Worm (Caenorhabditis elegans) whole organism, L2 larva: ENCODE measurements around the gene atl-1.

ENCODE experiments used
- Y55F3AM.14 ChIP-seq: fragments of 200-800 bp; sonication (Bioruptor generic); optimal IDR thresholded peaks from 2 replicates; lab custom pipeline; 2018; ENCODE audit warnings: mild to moderate bottlenecking, missing genetic modification characterization, missing compliant biosample characterization
- aly-2 ChIP-seq: fragments of 150-350 bp; optimal IDR thresholded peaks from 2 replicates; lab custom pipeline; 2014; ENCODE audit warnings: missing biosample characterization, missing genetic modification characterization
- ceh-82 ChIP-seq: fragments of 150-350 bp; optimal IDR thresholded peaks from 2 replicates; lab custom pipeline; 2014; ENCODE audit warnings: missing biosample characterization, missing genetic modification characterization
- crh-2 ChIP-seq: sonication (generic microtip); optimal IDR thresholded peaks from 2 replicates; lab custom pipeline; 2017; ENCODE audit warnings: missing biosample characterization, missing genetic modification characterization
- dmd-4 ChIP-seq: sonication (generic microtip); optimal IDR thresholded peaks from 2 replicates; lab custom pipeline; 2017; ENCODE audit warnings: missing biosample characterization, missing genetic modification characterization
- elt-1 ChIP-seq: fragments of 150-350 bp; optimal IDR thresholded peaks from 2 replicates; lab custom pipeline; 2014; ENCODE audit warnings: missing biosample characterization, missing genetic modification characterization
- fos-1 ChIP-seq: fragments of 150-350 bp; optimal IDR thresholded peaks from 2 replicates; lab custom pipeline; 2014; ENCODE audit warnings: missing biosample characterization, missing genetic modification characterization
- gmeb-1 ChIP-seq: fragments of 150-350 bp; optimal IDR thresholded peaks from 2 replicates; lab custom pipeline; 2014; ENCODE audit warnings: missing biosample characterization, missing genetic modification characterization
- lin-13 ChIP-seq: fragments of 150-350 bp; optimal IDR thresholded peaks from 2 replicates; lab custom pipeline; 2014; ENCODE audit warnings: missing biosample characterization, missing genetic modification reagents, missing genetic modification characterization
- lin-39 ChIP-seq: fragments of 150-350 bp; optimal IDR thresholded peaks from 2 replicates; lab custom pipeline; 2014; ENCODE audit warnings: missing biosample characterization, missing genetic modification reagents, missing genetic modification characterization
- lsy-2 ChIP-seq, 2 experiments: fragments of 150-350 bp in 1 of 2; sonication (generic microtip) in 1 of 2; optimal IDR thresholded peaks; 2 replicates each; lab custom pipeline; 2014 to 2017; ENCODE audit warnings: missing biosample characterization in 2 of 2, missing genetic modification characterization in 2 of 2
- mdl-1 ChIP-seq, 2 experiments: fragments of 150-350 bp in 1 of 2; sonication (generic microtip) in 1 of 2; optimal IDR thresholded peaks; 2 replicates each; lab custom pipeline; 2017; ENCODE audit warnings: missing biosample characterization in 2 of 2, missing genetic modification characterization in 2 of 2
- nhr-11 ChIP-seq: fragments of 150-350 bp; optimal IDR thresholded peaks from 2 replicates; lab custom pipeline; 2014; ENCODE audit warnings: missing biosample characterization, missing genetic modification characterization
- nhr-129 ChIP-seq: fragments of 150-350 bp; optimal IDR thresholded peaks from 2 replicates; lab custom pipeline; 2014; ENCODE audit warnings: missing biosample characterization, missing genetic modification characterization
- nhr-23 ChIP-seq: fragments of 150-350 bp; optimal IDR thresholded peaks from 2 replicates; lab custom pipeline; 2014; ENCODE audit warnings: missing biosample characterization, missing genetic modification reagents, missing genetic modification characterization
- nhr-237 ChIP-seq: fragments of 150-350 bp; optimal IDR thresholded peaks from 2 replicates; lab custom pipeline; 2014; ENCODE audit warnings: missing biosample characterization, missing genetic modification characterization
- nhr-25 ChIP-seq: fragments of 150-350 bp; sonication (generic microtip); optimal IDR thresholded peaks from 3 replicates; lab custom pipeline; 2014; ENCODE audit warnings: missing biosample characterization, missing genetic modification characterization
- nhr-77 ChIP-seq: fragments of 150-350 bp; optimal IDR thresholded peaks from 2 replicates; lab custom pipeline; 2014; ENCODE audit warnings: missing biosample characterization, missing genetic modification characterization
- peb-1 ChIP-seq: fragments of 150-350 bp; optimal IDR thresholded peaks from 2 replicates; lab custom pipeline; 2014; ENCODE audit warnings: missing biosample characterization, missing genetic modification characterization
- sem-4 ChIP-seq: fragments of 150-350 bp; optimal IDR thresholded peaks from 2 replicates; lab custom pipeline; 2014; ENCODE audit warnings: missing biosample characterization, missing genetic modification reagents, missing genetic modification characterization
- skn-1 ChIP-seq: sonication (generic microtip); optimal IDR thresholded peaks from 2 replicates; lab custom pipeline; 2017; ENCODE audit warnings: missing biosample characterization, missing genetic modification characterization
- sma-9 ChIP-seq, 2 experiments: fragments of 150-350 bp in 1 of 2; sonication (generic microtip) in 1 of 2; optimal IDR thresholded peaks; 2 replicates each; lab custom pipeline; 2014 to 2016; ENCODE audit warnings: missing genetic modification characterization in 2 of 2, mild to moderate bottlenecking in 1 of 2, missing biosample characterization in 1 of 2, missing compliant biosample characterization in 1 of 2, missing genetic modification reagents in 1 of 2, moderate library complexity in 1 of 2
- snpc-4 ChIP-seq: fragments of 150-350 bp; optimal IDR thresholded peaks from 2 replicates; lab custom pipeline; 2014; ENCODE audit warnings: missing biosample characterization, missing genetic modification characterization
- unc-55 ChIP-seq: fragments of 150-350 bp; sonication (generic microtip); optimal IDR thresholded peaks from 3 replicates; lab custom pipeline; 2014; ENCODE audit warnings: missing biosample characterization, missing genetic modification reagents, missing genetic modification characterization
- zag-1 ChIP-seq: fragments of 150-350 bp; optimal IDR thresholded peaks from 2 replicates; lab custom pipeline; 2014; ENCODE audit warnings: missing biosample characterization, missing genetic modification characterization
- ztf-11 ChIP-seq: sonication (generic microtip); optimal IDR thresholded peaks from 2 replicates; lab custom pipeline; 2017; ENCODE audit warnings: missing biosample characterization, missing genetic modification characterization
- ztf-4 ChIP-seq: fragments of 150-350 bp; optimal IDR thresholded peaks from 2 replicates; lab custom pipeline; 2014; ENCODE audit warnings: missing biosample characterization, missing genetic modification characterization

The atl-1 gene

ce11 chrV:9618919-9619318 lies 26.5 kb downstream of the atl-1 start, which contains the start of gene idpc-7:
TSS of gene idpc-7 (minus strand) at chrV:9619019.
- TF ChIP-seq sma-9 (GFP tag; optimal IDR thresholded peaks at IDR 0.05; lab: Kevin White, UChicago) (no peak), sma-9 (tag; optimal IDR thresholded peaks at IDR 0.05; lab: Kevin White, UChicago) (no peak), crh-2 (tag; lab: Kevin White, UChicago) (no peak), nhr-11 (tag; lab: Kevin White, UChicago) (no peak), zag-1 (no peak)

- TF ChIP-seq nhr-11 (tag; lab: Kevin White, UChicago) = no peak
- TF ChIP-seq dmd-4 = no peak
- TF ChIP-seq nhr-129 (tag; lab: Kevin White, UChicago) = no peak
- TF ChIP-seq lin-13 (GFP tag; lab: Kevin White, UChicago) = no peak
Measured at ce11 chrV:9618420-9618819, 27.0 kb downstream of the atl-1 start.

ce11 chrV:9616687-9617086 lies 28.7 kb downstream of the atl-1 start:
- TF ChIP-seq mdl-1 (tag; optimal IDR thresholded peaks at IDR 0.05; lab: Kevin White, UChicago) (no peak), nhr-129 (tag; lab: Kevin White, UChicago) (no peak), snpc-4 (tag; lab: Kevin White, UChicago) (no peak), Y55F3AM.14 (GFP tag; lab: Kevin White, UChicago) (no peak), fos-1 (no peak)

ce11 chrV:9616130-9616529 lies 29.3 kb downstream of the atl-1 start:
- TF ChIP-seq nhr-25 (tag; lab: Kevin White, UChicago) (no peak), nhr-23 (tag; lab: Kevin White, UChicago) (no peak), sma-9 (GFP tag; optimal IDR thresholded peaks at IDR 0.05; lab: Kevin White, UChicago) (no peak), sma-9 (tag; optimal IDR thresholded peaks at IDR 0.05; lab: Kevin White, UChicago) (no peak), lsy-2 (tag; optimal IDR thresholded peaks at IDR 0.05; lab: Kevin White, UChicago) (no peak), nhr-237 (no peak), aly-2 (tag; lab: Kevin White, UChicago) (no peak), elt-1 (tag; lab: Kevin White, UChicago) (no peak), gmeb-1 (tag; lab: Kevin White, UChicago) (no peak), sem-4 (tag; lab: Kevin White, UChicago) (no peak), ceh-82 (no peak), peb-1 (tag; lab: Kevin White, UChicago) (no peak), mdl-1 (tag; optimal IDR thresholded peaks at IDR 0.05; lab: Kevin White, UChicago) (no peak), Y55F3AM.14 (GFP tag; lab: Kevin White, UChicago) (no peak)

- TF ChIP-seq skn-1 (tag; lab: Kevin White, UChicago) (no peak), nhr-129 (tag; lab: Kevin White, UChicago) (no peak), unc-55 (GFP tag; lab: Kevin White, UChicago) (no peak), fos-1 (no peak), aly-2 (tag; lab: Kevin White, UChicago) (no peak), sma-9 (GFP tag; optimal IDR thresholded peaks at IDR 0.05; lab: Kevin White, UChicago) (no peak), sma-9 (tag; optimal IDR thresholded peaks at IDR 0.05; lab: Kevin White, UChicago) (no peak), sem-4 (tag; lab: Kevin White, UChicago) (no peak), nhr-23 (tag; lab: Kevin White, UChicago) (no peak), ztf-4 (tag; lab: Kevin White, UChicago) (no peak), ceh-82 (no peak)
Measured at ce11 chrV:9615725-9616124, 29.7 kb downstream of the atl-1 start, which contains the start of gene pqn-63. TSS of gene pqn-63 (plus strand) at chrV:9616031.

ce11 chrV:9609217-9609616 lies 36.2 kb downstream of the atl-1 start:
- TF ChIP-seq gmeb-1 (tag; lab: Kevin White, UChicago) (no peak), lin-13 (GFP tag; lab: Kevin White, UChicago) (no peak), snpc-4 (tag; lab: Kevin White, UChicago) (no peak), lin-39 (tag; lab: Kevin White, UChicago) (no peak), ztf-11 (no peak)
- TF ChIP-seq, all 48 proteins: peak for 0

- TF ChIP-seq nhr-25 (tag; lab: Kevin White, UChicago) (no peak), nhr-77 (no peak), skn-1 (tag; lab: Kevin White, UChicago) (no peak)
Measured at ce11 chrV:9608256-9608655, 37.1 kb downstream of the atl-1 start, which contains the start of gene dop-2. TSS of gene dop-2 (plus strand) at chrV:9608556.
